Fruit fly (Drosophila melanogaster): ENCODE results near the gene CG6749.

CG6749 gene

DNA sequence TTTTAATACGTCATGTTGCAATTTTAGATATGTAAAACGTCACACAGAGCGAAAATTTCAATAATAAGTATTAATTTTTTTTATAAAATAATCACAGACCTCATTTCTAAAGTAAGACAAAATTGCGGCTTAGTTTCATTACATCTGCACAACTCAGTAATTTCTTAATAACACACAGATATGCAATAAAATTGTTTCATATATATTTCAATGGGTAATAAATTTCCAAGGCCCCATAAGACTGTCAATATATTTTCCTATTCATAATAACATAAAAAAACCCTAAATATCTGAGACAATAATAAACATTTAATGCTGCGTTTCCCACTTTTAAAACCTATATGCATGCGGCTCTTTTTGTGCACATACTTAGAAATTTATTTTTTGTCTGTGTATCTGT lies 38.0 kb downstream of the CG6749 start (continued):
- TF ChIP-seq CG6163 (GFP tag; IDR thresholded peaks at IDR 0.05) (0 out of 3 replicates have a peak, but pooled peaks have one; percentile 32), CG6276 (GFP tag; optimal IDR thresholded peaks at IDR 0.05) (peak; percentile 22), eg (GFP tag; IDR thresholded peaks at IDR 0.05) (peak; percentile 28; the same call in 1 of the 3 replicates), CG8119 (GFP tag; IDR thresholded peaks at IDR 0.05) (peak; percentile 45; the same call in 1 of the 3 replicates), CG9139 (GFP tag; optimal IDR thresholded peaks at IDR 0.05) (no peak), lz (GFP tag; optimal IDR thresholded peaks at IDR 0.05) (peak; percentile 39), cyc (GFP tag; optimal IDR thresholded peaks at IDR 0.05) (no peak), CG4318 (GFP tag; optimal IDR thresholded peaks at IDR 0.05) (peak; percentile 30), CG34406 (GFP tag; optimal IDR thresholded peaks at IDR 0.05) (peak; percentile 33), dsx (GFP tag; optimal IDR thresholded peaks at IDR 0.05; ENCODE audit: poor library complexity, severe bottlenecking) (peak; percentile 12), Gug (GFP tag; IDR thresholded peaks at IDR 0.05) (0 out of 2 replicates have a peak, but pooled peaks have one; percentile 23), CG1621 (tag; optimal IDR thresholded peaks at IDR 0.05) (no peak), OdsH (GFP tag; optimal IDR thresholded peaks at IDR 0.05) (peak; percentile 55), CG11762 (GFP tag; optimal IDR thresholded peaks at IDR 0.05; ENCODE audit: insufficient read depth) (peak; percentile 9), CG32006 (GFP tag; optimal IDR thresholded peaks at IDR 0.05) (peak; percentile 72), pdm3 (GFP tag; optimal IDR thresholded peaks at IDR 0.05) (peak; percentile 16), Hr39 (GFP tag; optimal IDR thresholded peaks at IDR 0.05) (peak; percentile 2), salr (GFP tag; optimal IDR thresholded peaks at IDR 0.05) (peak in 1 of 2 experiments; percentile 28), spab (GFP tag; optimal IDR thresholded peaks at IDR 0.05) (peak; percentile 20)

DNA sequence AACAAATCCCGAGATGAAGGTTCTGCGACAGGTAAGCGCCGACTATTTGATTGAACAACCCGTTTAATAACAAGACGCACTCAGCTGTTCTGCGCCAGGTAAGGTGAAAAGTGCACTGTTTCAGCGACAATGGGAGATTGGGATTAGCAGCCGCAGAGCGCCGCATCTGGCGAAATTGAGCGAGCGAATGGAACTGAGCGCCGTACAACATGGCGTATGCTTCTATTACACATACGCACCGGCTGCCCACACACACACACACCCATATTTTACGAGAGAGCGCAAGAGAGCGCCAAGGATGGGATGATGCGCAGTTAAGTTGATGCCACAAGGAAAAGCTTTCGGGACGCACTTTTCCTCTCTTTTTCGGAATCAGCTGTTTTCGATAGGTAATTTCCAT lies 38.4 kb downstream of the CG6749 start:
- TF ChIP-seq CG6854 (GFP tag; optimal IDR thresholded peaks at IDR 0.05): peak; percentile 21
- TF ChIP-seq CG6808 (GFP tag; optimal IDR thresholded peaks at IDR 0.05): peak; percentile 29
- TF ChIP-seq eg (GFP tag; IDR thresholded peaks at IDR 0.05): peak; percentile 7; the same call in 1 of the 3 replicates
- no peak for TF ChIP-seq esn (GFP tag; optimal IDR thresholded peaks at IDR 0.05)
- TF ChIP-seq CG15336 (GFP tag; IDR thresholded peaks at IDR 0.05): no peak
- TF ChIP-seq fd85E (GFP tag; optimal IDR thresholded peaks at IDR 0.05): no peak
- TF ChIP-seq CG9139 (GFP tag; optimal IDR thresholded peaks at IDR 0.05): no peak
- no peak for TF ChIP-seq CG4318 (GFP tag; optimal IDR thresholded peaks at IDR 0.05)

DNA sequence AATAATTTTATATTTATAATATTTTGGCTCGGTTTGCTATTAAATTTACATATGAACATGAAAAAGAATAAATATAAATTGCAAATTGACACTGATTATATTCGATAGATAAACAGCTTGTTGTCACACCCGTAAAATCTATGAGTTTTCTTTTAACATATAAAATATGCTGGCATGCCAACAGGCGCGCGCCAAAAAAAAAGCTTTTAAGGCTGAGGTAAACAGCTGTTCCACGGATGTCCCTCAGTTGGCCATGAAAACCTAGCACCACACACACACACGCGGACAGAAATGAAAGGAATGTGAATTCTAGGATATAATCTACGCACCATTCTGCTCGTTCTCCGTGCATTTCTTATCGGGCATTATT lies 38.8 kb downstream of the CG6749 start:
- TF ChIP-seq Eip75B (GFP tag; optimal IDR thresholded peaks at IDR 0.05) (no peak), CG6792 (GFP tag; optimal IDR thresholded peaks at IDR 0.05) (no peak), CG8319 (GFP tag; optimal IDR thresholded peaks at IDR 0.05) (no peak), salr (GFP tag; optimal IDR thresholded peaks at IDR 0.05) (no peak), CG6163 (GFP tag; IDR thresholded peaks at IDR 0.05) (no peak), CG11762 (GFP tag; optimal IDR thresholded peaks at IDR 0.05; ENCODE audit: insufficient read depth) (no peak), lz (GFP tag; optimal IDR thresholded peaks at IDR 0.05) (no peak), CG9139 (GFP tag; optimal IDR thresholded peaks at IDR 0.05) (no peak), net (GFP tag; optimal IDR thresholded peaks at IDR 0.05) (no peak), Ets21C (GFP tag; optimal IDR thresholded peaks at IDR 0.05) (no peak), dac (GFP tag; optimal IDR thresholded peaks at IDR 0.05) (no peak), CG3919 (GFP tag; optimal IDR thresholded peaks at IDR 0.05) (no peak), eg (GFP tag; IDR thresholded peaks at IDR 0.05) (no peak), acj6 (GFP tag; optimal IDR thresholded peaks at IDR 0.05) (no peak), OdsH (GFP tag; optimal IDR thresholded peaks at IDR 0.05) (no peak), CG8119 (GFP tag; IDR thresholded peaks at IDR 0.05) (no peak), Blimp-1 (GFP tag; optimal IDR thresholded peaks at IDR 0.05) (no peak), dsx (GFP tag; optimal IDR thresholded peaks at IDR 0.05; ENCODE audit: poor library complexity, severe bottlenecking) (no peak), Gug (GFP tag; IDR thresholded peaks at IDR 0.05) (no peak), Hr38 (GFP tag; optimal IDR thresholded peaks at IDR 0.05) (no peak)

DNA sequence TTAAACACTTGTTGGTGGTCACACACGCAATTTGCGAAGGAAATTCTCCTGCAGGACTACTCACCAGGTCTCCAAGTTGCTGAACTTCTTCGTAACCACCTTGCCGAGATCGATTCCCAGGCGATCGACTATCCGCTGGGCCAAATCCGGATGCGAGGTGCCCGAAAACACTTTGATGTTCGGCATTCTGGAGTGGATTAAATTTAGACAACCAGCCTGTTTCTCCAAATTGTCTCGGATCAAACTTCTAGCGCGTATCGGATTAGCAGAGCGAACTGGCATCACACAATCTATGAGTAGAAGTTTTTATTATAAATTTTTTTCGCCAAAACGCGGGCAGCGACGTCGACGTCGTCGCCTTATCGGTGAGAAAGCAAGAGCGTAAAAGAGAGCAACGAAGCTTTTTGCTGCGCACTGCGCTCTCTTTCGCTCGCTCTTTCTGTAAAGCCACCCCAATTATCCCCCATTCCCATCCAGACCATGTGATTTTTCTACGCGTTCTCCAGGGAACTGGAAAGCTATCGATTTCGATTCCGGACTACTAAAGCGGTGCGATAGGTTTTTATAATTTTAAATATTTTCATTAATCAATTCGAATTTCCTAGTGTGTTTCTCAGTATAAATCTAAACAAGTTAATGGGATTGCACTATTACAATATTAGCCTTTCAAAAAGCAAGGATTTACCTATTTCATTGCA lies 39.3 kb downstream of the CG6749 start:
- no peak for TF ChIP-seq CG34406 (GFP tag; optimal IDR thresholded peaks at IDR 0.05)
- TF ChIP-seq CG15336 (GFP tag; IDR thresholded peaks at IDR 0.05): peak; percentile 42; the same call in 1 of the 2 replicates
- TF ChIP-seq CG6854 (GFP tag; optimal IDR thresholded peaks at IDR 0.05): peak; percentile 32
- TF ChIP-seq CG3032 (tag; optimal IDR thresholded peaks at IDR 0.05): no peak
- no peak for TF ChIP-seq dsx (GFP tag; optimal IDR thresholded peaks at IDR 0.05; ENCODE audit: poor library complexity, severe bottlenecking)
- no peak for TF ChIP-seq Sox102F (GFP tag; optimal IDR thresholded peaks at IDR 0.05)
- no peak for TF ChIP-seq CG16779 (tag; optimal IDR thresholded peaks at IDR 0.05)
- TF ChIP-seq Hr4 (GFP tag; optimal IDR thresholded peaks at IDR 0.05): no peak
- TF ChIP-seq CG11294 (GFP tag; IDR thresholded peaks at IDR 0.05): no peak
- TF ChIP-seq Eip93F (GFP tag; optimal IDR thresholded peaks at IDR 0.05): no peak
- no peak for TF ChIP-seq pdm3 (GFP tag; optimal IDR thresholded peaks at IDR 0.05)
- TF ChIP-seq dac (GFP tag; optimal IDR thresholded peaks at IDR 0.05): no peak
- TF ChIP-seq Sox14 (GFP tag; optimal IDR thresholded peaks at IDR 0.05): no peak
- TF ChIP-seq Smox (GFP tag; optimal IDR thresholded peaks at IDR 0.05): no peak
- TF ChIP-seq Sox15 (GFP tag; optimal IDR thresholded peaks at IDR 0.05): no peak
- no peak for TF ChIP-seq CG8632 (GFP tag; optimal IDR thresholded peaks at IDR 0.05)
- no peak for TF ChIP-seq cyc (GFP tag; optimal IDR thresholded peaks at IDR 0.05)
